Fruit fly (Drosophila melanogaster): ENCODE data around the gene CG7766.

- TF ChIP-seq CG8159 (tag; optimal IDR thresholded peaks at IDR 0.05) (peak; percentile 43), CG14655 (GFP tag; optimal IDR thresholded peaks at IDR 0.05) (no peak), CG32121 (GFP tag; IDR thresholded peaks at IDR 0.05) (peak; percentile 74), CG10348 (GFP tag; IDR thresholded peaks at IDR 0.05) (no peak), CG13204 (GFP tag; optimal IDR thresholded peaks at IDR 0.05) (peak; percentile 33), CG34367 (tag; optimal IDR thresholded peaks at IDR 0.05) (peak; percentile 8), CG15710 (tag; optimal IDR thresholded peaks at IDR 0.05) (no peak), rn (GFP tag; IDR thresholded peaks at IDR 0.05) (no peak; the same call in 1 of the 2 replicates)
Observed at dm6 chrX:9152127-9152598, 48.6 kb upstream of the CG7766 start.
